Fruit fly (Drosophila melanogaster) whole organism, embryonic: Measurements from ENCODE around the gene CG5937.
A peak's percentile ranks its signal among the peaks of the same experiment; 100 is the strongest.

Experiments used
- Ada2b ChIP-seq: fragments of 200-800 bp; sonication (Bioruptor generic); IDR thresholded peaks from 2 replicates; pipeline ENCODE4 v1.3.6; 2022; ENCODE audit warnings: missing biosample characterization, missing genetic modification characterization
- BtbVII ChIP-seq: fragments of 200-800 bp; sonication (Bioruptor generic); optimal IDR thresholded peaks from 3 replicates; lab custom pipeline; 2017; ENCODE audit warnings: missing biosample characterization, mild to moderate bottlenecking, missing genetic modification characterization
- CG10267 ChIP-seq: fragments of 200-800 bp; sonication (Bioruptor generic); optimal IDR thresholded peaks from 2 replicates; lab custom pipeline; 2018; ENCODE audit warnings: missing biosample characterization, mild to moderate bottlenecking, missing genetic modification characterization, moderate library complexity
- CG10543 ChIP-seq: fragments of 200-800 bp; sonication (Bioruptor generic); optimal IDR thresholded peaks from 3 replicates; lab custom pipeline; 2017; ENCODE audit warnings: missing biosample characterization, mild to moderate bottlenecking, missing genetic modification characterization, moderate library complexity
- CG10654 ChIP-seq: fragments of 200-800 bp; sonication (Bioruptor generic); optimal IDR thresholded peaks from 2 replicates; lab custom pipeline; 2016; ENCODE audit warnings: missing biosample characterization, missing genetic modification characterization
- CG11696 ChIP-seq: fragments of 200-800 bp; sonication (Bioruptor generic); IDR thresholded peaks from 2 replicates; pipeline ENCODE4 v1.3.6; 2022; ENCODE audit warnings: missing biosample characterization, missing genetic modification characterization
- CG13894 ChIP-seq: fragments of 200-800 bp; sonication (Bioruptor generic); optimal IDR thresholded peaks from 3 replicates; lab custom pipeline; 2018; ENCODE audit warnings: missing biosample characterization, mild to moderate bottlenecking, missing genetic modification characterization, moderate library complexity
- CG14860 ChIP-seq: fragments of 200-800 bp; sonication (Bioruptor generic); IDR thresholded peaks from 3 replicates; pipeline ENCODE4 v1.3.6; 2022; ENCODE audit warnings: missing biosample characterization, missing genetic modification characterization; ENCODE audit not compliant: partially characterized antibody
- CG1529 ChIP-seq: fragments of 200-800 bp; sonication (Bioruptor generic); optimal IDR thresholded peaks from 3 replicates; lab custom pipeline; 2018; ENCODE audit warnings: missing biosample characterization, missing genetic modification characterization
- CG16779 ChIP-seq: fragments of 200-800 bp; sonication (Bioruptor generic); IDR thresholded peaks from 2 replicates; pipeline ENCODE4 v1.3.6; 2022; ENCODE audit warnings: missing biosample characterization, missing genetic modification characterization
- CG16815 ChIP-seq: fragments of 200-800 bp; sonication (Bioruptor generic); optimal IDR thresholded peaks from 3 replicates; lab custom pipeline; 2017; ENCODE audit warnings: missing biosample characterization, mild to moderate bottlenecking, missing genetic modification characterization
- CG17612 ChIP-seq: fragments of 200-800 bp; sonication (Bioruptor generic); IDR thresholded peaks from 2 replicates; pipeline ENCODE4 v1.3.6; 2022; ENCODE audit warnings: missing biosample characterization, missing genetic modification characterization
- CG1832 ChIP-seq: fragments of 200-800 bp; sonication (Bioruptor generic); optimal IDR thresholded peaks from 2 replicates; lab custom pipeline; 2017; ENCODE audit warnings: missing biosample characterization, mild to moderate bottlenecking, missing genetic modification characterization, inconsistent platforms
- CG2116 ChIP-seq: fragments of 200-800 bp; sonication (Bioruptor generic); optimal IDR thresholded peaks from 3 replicates; lab custom pipeline; 2018; ENCODE audit warnings: missing biosample characterization, mild to moderate bottlenecking, missing genetic modification characterization
- CG2889 ChIP-seq: fragments of 200-800 bp; sonication (Bioruptor generic); IDR thresholded peaks from 3 replicates; pipeline ENCODE4 v1.3.6; 2022; ENCODE audit warnings: missing biosample characterization, missing genetic modification characterization
- CG42726 ChIP-seq: fragments of 200-800 bp; sonication (Bioruptor generic); IDR thresholded peaks from 2 replicates; pipeline ENCODE4 v1.3.6; 2022; ENCODE audit warnings: missing biosample characterization, missing genetic modification characterization; ENCODE audit not compliant: partially characterized antibody
- CG7745 ChIP-seq: fragments of 200-800 bp; sonication (Bioruptor generic); optimal IDR thresholded peaks from 2 replicates; lab custom pipeline; 2018; ENCODE audit warnings: missing biosample characterization, mild to moderate bottlenecking, missing genetic modification characterization, moderate library complexity
- CG7786 ChIP-seq: fragments of 200-800 bp; sonication (Bioruptor generic); optimal IDR thresholded peaks from 2 replicates; lab custom pipeline; 2016; ENCODE audit warnings: missing biosample characterization, missing genetic modification characterization
- CG9876 ChIP-seq: fragments of 200-800 bp; sonication (Bioruptor generic); optimal IDR thresholded peaks from 2 replicates; lab custom pipeline; 2016; ENCODE audit warnings: missing biosample characterization, missing genetic modification characterization
- Dip3 ChIP-seq: fragments of 200-800 bp; sonication (Bioruptor generic); optimal IDR thresholded peaks from 3 replicates; lab custom pipeline; 2016; ENCODE audit warnings: missing biosample characterization, missing genetic modification characterization
- Dll ChIP-seq: fragments of 200-800 bp; sonication (Bioruptor generic); IDR thresholded peaks from 4 replicates; pipeline ENCODE4 v1.3.6; 2022; ENCODE audit warnings: missing biosample characterization, missing genetic modification characterization; ENCODE audit not compliant: partially characterized antibody
- NfI ChIP-seq: fragments of 200-800 bp; sonication (Bioruptor generic); optimal IDR thresholded peaks from 3 replicates; lab custom pipeline; 2018; ENCODE audit warnings: missing biosample characterization, mild to moderate bottlenecking, missing genetic modification characterization, moderate library complexity
- Poxn ChIP-seq: fragments of 200-800 bp; sonication (Bioruptor generic); IDR thresholded peaks from 2 replicates; pipeline ENCODE4 v1.3.6; 2022; ENCODE audit warnings: missing biosample characterization, missing genetic modification characterization
- Sin3A ChIP-seq: fragments of >200 bp; optimal IDR thresholded peaks from 2 replicates; lab custom pipeline; 2018
- abd-A ChIP-seq: fragments of 200-800 bp; sonication (Bioruptor generic); optimal IDR thresholded peaks from 3 replicates; lab custom pipeline; 2019; ENCODE audit warnings: missing biosample characterization, mild to moderate bottlenecking, missing genetic modification characterization, moderate library complexity
- ash1 ChIP-seq: fragments of 200-800 bp; sonication (Bioruptor generic); optimal IDR thresholded peaks from 2 replicates; lab custom pipeline; 2018; ENCODE audit warnings: missing biosample characterization, mild to moderate bottlenecking, missing genetic modification characterization
- cato ChIP-seq: fragments of 200-800 bp; sonication (Bioruptor generic); optimal IDR thresholded peaks from 2 replicates; lab custom pipeline; 2016; ENCODE audit warnings: missing biosample characterization, missing genetic modification characterization, borderline replicate concordance
- chif ChIP-seq, 2 experiments: fragments of 200-800 bp; sonication (Bioruptor generic); optimal IDR thresholded peaks; 3 replicates each; lab custom pipeline; 2016; ENCODE audit warnings: missing biosample characterization in 2 of 2, missing genetic modification characterization in 2 of 2
- chm ChIP-seq: fragments of 200-800 bp; sonication (Bioruptor generic); IDR thresholded peaks from 2 replicates; pipeline ENCODE4 v1.3.6; 2022; ENCODE audit warnings: missing biosample characterization, missing genetic modification characterization
- corto ChIP-seq: fragments of 200-800 bp; sonication (Bioruptor generic); optimal IDR thresholded peaks from 2 replicates; lab custom pipeline; 2016; ENCODE audit warnings: missing biosample characterization, mild to moderate bottlenecking, missing genetic modification characterization, moderate library complexity
- crc ChIP-seq: fragments of 200-800 bp; sonication (Bioruptor generic); optimal IDR thresholded peaks from 2 replicates; lab custom pipeline; 2016; ENCODE audit warnings: missing biosample characterization, missing genetic modification characterization
- eve ChIP-seq, 2 experiments: fragments of >200 bp; optimal IDR thresholded peaks; 2 replicates each; lab custom pipeline; 2017; ENCODE audit warnings: missing biosample characterization in 2 of 2, missing genetic modification characterization in 2 of 2
- exex ChIP-seq: fragments of 200-800 bp; sonication (Bioruptor generic); optimal IDR thresholded peaks from 4 replicates; lab custom pipeline; 2018; ENCODE audit warnings: missing biosample characterization, mild to moderate bottlenecking, missing genetic modification characterization, moderate library complexity
- gsb-n ChIP-seq: fragments of 200-800 bp; sonication (Bioruptor generic); optimal IDR thresholded peaks from 3 replicates; lab custom pipeline; 2018; ENCODE audit warnings: missing biosample characterization, mild to moderate bottlenecking, missing genetic modification characterization
- gt ChIP-seq: fragments of 200-800 bp; sonication (Bioruptor generic); IDR thresholded peaks from 2 replicates; pipeline ENCODE4 v1.3.6; 2022; ENCODE audit warnings: missing biosample characterization, missing genetic modification characterization
- h ChIP-seq: fragments of >200 bp; optimal IDR thresholded peaks from 2 replicates; lab custom pipeline; 2017
- her ChIP-seq: fragments of 200-800 bp; sonication (Bioruptor generic); optimal IDR thresholded peaks from 2 replicates; lab custom pipeline; 2016; ENCODE audit warnings: missing biosample characterization, missing genetic modification characterization
- luna ChIP-seq: fragments of 200-800 bp; sonication (Bioruptor generic); optimal IDR thresholded peaks from 2 replicates; lab custom pipeline; 2016; ENCODE audit warnings: missing biosample characterization, missing genetic modification characterization
- mirr ChIP-seq: fragments of 200-800 bp; sonication (Bioruptor generic); optimal IDR thresholded peaks from 3 replicates; lab custom pipeline; 2018; ENCODE audit warnings: missing biosample characterization, mild to moderate bottlenecking, missing genetic modification characterization
- nerfin-2 ChIP-seq: fragments of 200-800 bp; sonication (Bioruptor generic); IDR thresholded peaks from 2 replicates; pipeline ENCODE4 v1.3.6; 2022; ENCODE audit warnings: missing biosample characterization, missing genetic modification characterization; ENCODE audit not compliant: partially characterized antibody
- pan ChIP-seq, 4 experiments: fragments of >200 bp in 3 of 4; fragments of 200-800 bp in 1 of 4; sonication (Bioruptor generic) in 1 of 4; optimal IDR thresholded peaks in 3 of 4; IDR thresholded peaks in 1 of 4; 2 replicates each; pipeline versions ENCODE4 v1.3.6 to Lab custom; 2017 to 2022; ENCODE audit warnings: missing biosample characterization in 2 of 4, missing genetic modification characterization in 2 of 4, mixed read lengths in 1 of 4
- rib ChIP-seq: fragments of 200-800 bp; sonication (Bioruptor generic); IDR thresholded peaks from 2 replicates; pipeline ENCODE4 v1.3.6; 2022; ENCODE audit warnings: missing biosample characterization, missing genetic modification characterization
- salm ChIP-seq: fragments of 200-800 bp; sonication (Bioruptor generic); optimal IDR thresholded peaks from 2 replicates; lab custom pipeline; 2018; ENCODE audit warnings: missing biosample characterization, mild to moderate bottlenecking, missing genetic modification characterization
- sd ChIP-seq: fragments of 200-800 bp; sonication (Bioruptor generic); optimal IDR thresholded peaks from 3 replicates; lab custom pipeline; 2018; ENCODE audit warnings: missing biosample characterization, mild to moderate bottlenecking, missing genetic modification characterization, moderate library complexity
- stwl ChIP-seq: fragments of 200-800 bp; sonication (Bioruptor generic); optimal IDR thresholded peaks from 3 replicates; lab custom pipeline; 2018; ENCODE audit warnings: missing biosample characterization, mild to moderate bottlenecking, missing genetic modification characterization, moderate library complexity
- toy ChIP-seq: fragments of 200-800 bp; sonication (Bioruptor generic); IDR thresholded peaks from 2 replicates; pipeline ENCODE4 v1.3.6; 2022; ENCODE audit warnings: missing biosample characterization, missing genetic modification characterization
- trh ChIP-seq: fragments of 200-800 bp; sonication (Bioruptor generic); optimal IDR thresholded peaks from 2 replicates; lab custom pipeline; 2016; ENCODE audit warnings: missing biosample characterization, missing genetic modification characterization
- vvl ChIP-seq: fragments of 200-800 bp; sonication (Bioruptor generic); IDR thresholded peaks from 2 replicates; pipeline ENCODE4 v1.3.6; 2022; ENCODE audit warnings: missing biosample characterization, missing genetic modification characterization
- zfh1 ChIP-seq: fragments of 200-800 bp; sonication (Bioruptor generic); IDR thresholded peaks from 3 replicates; pipeline ENCODE4 v1.3.6; 2022; ENCODE audit warnings: missing biosample characterization, missing genetic modification characterization
- zfh2 ChIP-seq: fragments of 200-800 bp; sonication (Bioruptor generic); optimal IDR thresholded peaks from 2 replicates; lab custom pipeline; 2016; ENCODE audit warnings: missing biosample characterization, missing genetic modification characterization

CG5937 gene

dm6 chrX:6097578-6097977, 57.8 kb downstream of the CG5937 start (continued):
- TF ChIP-seq CG10267 (tag; lab: Kevin White, UChicago) (peak; percentile 58), BtbVII (GFP tag; lab: Kevin White, UChicago) (peak; percentile 68), CG13894 (tag; lab: Kevin White, UChicago) (peak; percentile 38), Dip3 (GFP tag; lab: Kevin White, UChicago) (peak; percentile 67), Poxn (GFP tag; lab: Robert Waterston, UW) (peak; percentile 56; the same call in 1 of the 2 replicates), ash1 (GFP tag; lab: Kevin White, UChicago) (no peak), mirr (GFP tag; lab: Kevin White, UChicago) (no peak), exex (tag; lab: Kevin White, UChicago) (peak; percentile 17), eve (GFP tag; optimal IDR thresholded peaks at IDR 0.05; lab: Kevin White, UChicago) (no peak), CG16815 (peak; percentile 55), chm (GFP tag; lab: Robert Waterston, UW) (peak; percentile 88), crc (GFP tag; lab: Kevin White, UChicago) (peak; percentile 42), CG17612 (GFP tag; lab: Robert Waterston, UW) (peak; percentile 81), CG2889 (GFP tag; lab: Robert Waterston, UW) (peak; percentile 87), corto (peak; percentile 11), stwl (tag; lab: Kevin White, UChicago) (no peak), zfh2 (peak; percentile 59), CG7745 (no peak), cato (GFP tag; lab: Kevin White, UChicago) (peak; percentile 64), toy (GFP tag; lab: Robert Waterston, UW) (peak; percentile 44; the same call in 1 of the 2 replicates), her (peak; percentile 80), CG10654 (peak; percentile 76), salm (tag; lab: Kevin White, UChicago) (peak; percentile 30), NfI (GFP tag; lab: Kevin White, UChicago) (peak; percentile 72), CG16779 (peak; percentile 84), CG1832 (GFP tag; lab: Kevin White, UChicago) (no peak), Sin3A (no peak), luna (GFP tag; lab: Kevin White, UChicago) (peak; percentile 29), nerfin-2 (GFP tag; lab: Robert Waterston, UW) (no peak), trh (GFP tag; lab: Kevin White, UChicago) (peak; percentile 52), abd-A (tag; lab: Kevin White, UChicago) (no peak), chif (GFP tag; optimal IDR thresholded peaks at IDR 0.05; lab: Kevin White, UChicago) (peak; percentile 76 to 78), pan (optimal IDR thresholded peaks at IDR 0.05; lab: Kevin White, UChicago) (no peak), pan (GFP tag; optimal IDR thresholded peaks at IDR 0.05 in 1 of 2, IDR thresholded peaks at IDR 0.05 in 1 of 2) (peak in 1 of 2 experiments; percentile 95), Dll (GFP tag; lab: Robert Waterston, UW) (0 out of 4 replicates have a peak, but pooled peaks have one; percentile 24), vvl (GFP tag; lab: Robert Waterston, UW) (peak; percentile 96), Ada2b (GFP tag; lab: Robert Waterston, UW) (peak; percentile 93), CG1529 (GFP tag; lab: Kevin White, UChicago) (peak; percentile 59), gsb-n (peak; percentile 56), CG42726 (no peak), CG10543 (GFP tag; lab: Kevin White, UChicago) (no peak), CG2116 (no peak), sd (tag; lab: Kevin White, UChicago) (no peak), gt (GFP tag; lab: Robert Waterston, UW) (peak; percentile 66; the same call in 1 of the 2 replicates), CG11696 (peak; percentile 84), CG9876 (GFP tag; lab: Kevin White, UChicago) (peak; percentile 57), CG14860 (0 out of 3 replicates have a peak, but pooled peaks have one; percentile 28), CG7786 (peak; percentile 79), h (lab: Kevin White, UChicago) (no peak), zfh1 (GFP tag; lab: Robert Waterston, UW) (peak; percentile 89), rib (GFP tag; lab: Robert Waterston, UW) (peak; percentile 72; the same call in 1 of the 2 replicates)
